Fruit fly (Drosophila melanogaster): ENCODE results near the gene CG14566.

DNA sequence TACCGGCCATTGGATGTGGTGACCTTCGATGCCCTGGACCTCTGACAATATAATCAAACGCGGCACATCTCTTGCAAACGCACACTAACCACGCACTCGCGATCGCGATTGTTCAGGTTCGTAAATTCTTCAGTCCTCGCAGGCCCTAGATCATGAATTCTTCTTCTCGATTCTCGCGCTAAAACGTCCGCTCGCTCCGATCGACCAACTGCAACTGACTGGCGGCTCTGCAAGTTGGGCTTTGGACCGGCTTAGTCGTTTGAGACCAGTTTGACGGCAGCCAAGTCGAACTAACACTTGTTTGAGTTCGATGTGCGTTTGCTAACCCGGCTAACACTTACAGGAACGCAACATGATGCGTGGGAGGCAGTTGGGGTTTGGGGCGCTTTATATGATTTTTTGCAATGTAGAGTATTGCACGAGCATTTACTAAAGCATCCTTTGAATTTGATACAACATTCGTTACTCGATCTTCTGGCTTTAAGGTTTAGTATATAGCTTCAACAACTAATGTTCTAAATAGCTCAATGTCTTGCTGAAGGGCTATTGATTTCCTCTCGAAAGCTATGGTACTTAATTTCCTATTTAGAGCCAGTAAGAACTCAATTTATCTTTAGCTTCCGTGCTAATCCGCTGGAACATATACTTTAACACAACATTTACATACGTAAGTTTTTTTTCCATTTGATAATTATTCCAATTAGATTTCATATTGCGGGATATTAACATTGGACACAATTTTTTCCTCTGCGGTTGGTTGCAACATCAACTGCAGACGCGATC, 33.8 kb downstream of the CG14566 start, which contains the start of gene CG32447:
- TF ChIP-seq rgr (GFP tag; optimal IDR thresholded peaks at IDR 0.05) (no peak), Abd-B (GFP tag; optimal IDR thresholded peaks at IDR 0.05) (no peak), psq (GFP tag; optimal IDR thresholded peaks at IDR 0.05) (no peak), GATAd (GFP tag; optimal IDR thresholded peaks at IDR 0.05) (no peak), tai (GFP tag; optimal IDR thresholded peaks at IDR 0.05) (no peak), OdsH (GFP tag; optimal IDR thresholded peaks at IDR 0.05) (no peak), woc (GFP tag; optimal IDR thresholded peaks at IDR 0.05) (no peak), jim (GFP tag; optimal IDR thresholded peaks at IDR 0.05) (no peak), h (GFP tag; optimal IDR thresholded peaks at IDR 0.05) (no peak), fru (GFP tag; optimal IDR thresholded peaks at IDR 0.05) (no peak), Dfd (GFP tag; optimal IDR thresholded peaks at IDR 0.05) (no peak)
